Worm (Caenorhabditis elegans): ENCODE results near the gene srd-74.

ce11 chrIII:11750817-11751216, 31.1 kb upstream of the srd-74 start:
- TF ChIP-seq hmbx-1 (tag; optimal IDR thresholded peaks at IDR 0.05) = no peak
- TF ChIP-seq ama-1 (optimal IDR thresholded peaks at IDR 0.05) = no peak
- TF ChIP-seq scrt-1 (GFP tag; IDR thresholded peaks at IDR 0.05) = no peak
- TF ChIP-seq flt-1 (GFP tag; IDR thresholded peaks at IDR 0.05) = no peak
- TF ChIP-seq pes-1 (GFP tag; IDR thresholded peaks at IDR 0.05) = no peak
- TF ChIP-seq B0310.2 (tag; optimal IDR thresholded peaks at IDR 0.05) = no peak
